Worm (Caenorhabditis elegans) whole organism, early embryonic: ENCODE data around the gene sas-7.

Source experiments
- F13C5.2 ChIP-seq: sonication (generic microtip); optimal IDR thresholded peaks from 2 replicates; lab custom pipeline; 2017; ENCODE audit warnings: mild to moderate bottlenecking, missing genetic modification characterization, inconsistent platforms, missing compliant biosample characterization
- aly-1 ChIP-seq: sonication (generic microtip); optimal IDR thresholded peaks from 2 replicates; lab custom pipeline; 2016; ENCODE audit warnings: missing genetic modification characterization, missing compliant biosample characterization
- ama-1 ChIP-seq: fragments of 150-350 bp; optimal IDR thresholded peaks from 2 replicates; lab custom pipeline; 2014
- ceh-36 ChIP-seq: sonication (generic microtip); optimal IDR thresholded peaks from 2 replicates; lab custom pipeline; 2016; ENCODE audit warnings: missing genetic modification characterization, inconsistent platforms, missing compliant biosample characterization
- ets-7 ChIP-seq: sonication (generic microtip); optimal IDR thresholded peaks from 2 replicates; lab custom pipeline; 2016; ENCODE audit warnings: missing genotype, missing genetic modification characterization, missing compliant biosample characterization
- flt-1 ChIP-seq: fragments of 200-800 bp; sonication (Bioruptor generic); IDR thresholded peaks from 2 replicates; pipeline ENCODE4 v1.3.6; 2022; ENCODE audit warnings: missing genetic modification characterization, missing compliant biosample characterization
- hmg-4 ChIP-seq: fragments of 200-800 bp; sonication (Bioruptor generic); optimal IDR thresholded peaks from 2 replicates; lab custom pipeline; 2018; ENCODE audit warnings: mild to moderate bottlenecking, missing genetic modification characterization, missing compliant biosample characterization
- tbx-11 ChIP-seq: fragments of 200-800 bp; sonication (Bioruptor generic); IDR thresholded peaks from 2 replicates; pipeline ENCODE4 v1.3.6; 2022; ENCODE audit warnings: missing genetic modification characterization, missing compliant biosample characterization

ce11 chrIII:10361456-10361855, 40.6 kb downstream of the sas-7 start:
- no peak for TF ChIP-seq ama-1 (lab: Kevin White, UChicago)
- no peak for TF ChIP-seq aly-1
- TF ChIP-seq F13C5.2 (tag; lab: Kevin White, UChicago): no peak
- no peak for TF ChIP-seq flt-1 (GFP tag; lab: Robert Waterston, UW)
- TF ChIP-seq hmg-4 (GFP tag; lab: Kevin White, UChicago): no peak
- TF ChIP-seq tbx-11 (GFP tag; lab: Robert Waterston, UW): no peak
- no peak for TF ChIP-seq ets-7 (tag; lab: Kevin White, UChicago)
- TF ChIP-seq ceh-36 (tag; lab: Kevin White, UChicago): no peak
